Worm (Caenorhabditis elegans) whole organism, late embryonic: ENCODE measurements around the gene osm-7.

Experiments used
- C38D4.7 ChIP-seq: fragments of 200-800 bp; sonication (Bioruptor generic); optimal IDR thresholded peaks from 2 replicates; lab custom pipeline; 2018; ENCODE audit warnings: mild to moderate bottlenecking, missing genetic modification characterization, moderate library complexity, missing compliant biosample characterization
- F13H6.1 ChIP-seq: sonication (generic microtip); optimal IDR thresholded peaks from 2 replicates; lab custom pipeline; 2016; ENCODE audit warnings: missing genetic modification characterization, missing compliant biosample characterization
- K02D7.2 ChIP-seq: sonication (generic microtip); optimal IDR thresholded peaks from 2 replicates; lab custom pipeline; 2017; ENCODE audit warnings: mild to moderate bottlenecking, missing genetic modification characterization, missing compliant biosample characterization
- T23F11.4 ChIP-seq: fragments of 200-800 bp; sonication (Bioruptor generic); optimal IDR thresholded peaks from 2 replicates; lab custom pipeline; 2018; ENCODE audit warnings: mild to moderate bottlenecking, missing genetic modification characterization, missing compliant biosample characterization
- ahr-1 ChIP-seq: sonication (generic microtip); optimal IDR thresholded peaks from 2 replicates; lab custom pipeline; 2016; ENCODE audit warnings: missing genetic modification characterization, missing compliant biosample characterization
- ama-1 ChIP-seq: fragments of 150-350 bp; optimal IDR thresholded peaks from 2 replicates; lab custom pipeline; 2014
- ceh-18 ChIP-seq: sonication (generic microtip); optimal IDR thresholded peaks from 2 replicates; lab custom pipeline; 2016; ENCODE audit warnings: missing genetic modification characterization, missing compliant biosample characterization
- ceh-24 ChIP-seq: sonication (generic microtip); optimal IDR thresholded peaks from 2 replicates; lab custom pipeline; 2016; ENCODE audit warnings: mild to moderate bottlenecking, missing genetic modification characterization, missing compliant biosample characterization
- ceh-48 ChIP-seq: sonication (generic microtip); optimal IDR thresholded peaks from 2 replicates; lab custom pipeline; 2016; ENCODE audit warnings: missing genetic modification characterization, inconsistent platforms, missing compliant biosample characterization
- ceh-9 ChIP-seq: sonication (generic microtip); optimal IDR thresholded peaks from 2 replicates; lab custom pipeline; 2016; ENCODE audit warnings: mild to moderate bottlenecking, missing genetic modification characterization, inconsistent platforms, missing compliant biosample characterization
- che-1 ChIP-seq: sonication (generic microtip); optimal IDR thresholded peaks from 2 replicates; lab custom pipeline; 2016; ENCODE audit warnings: mild to moderate bottlenecking, missing genetic modification characterization, missing compliant biosample characterization
- dmd-4 ChIP-seq: sonication (generic microtip); optimal IDR thresholded peaks from 2 replicates; lab custom pipeline; 2016; ENCODE audit warnings: borderline replicate concordance, missing genetic modification characterization, missing compliant biosample characterization
- dve-1 ChIP-seq: sonication (generic microtip); optimal IDR thresholded peaks from 2 replicates; lab custom pipeline; 2017; ENCODE audit warnings: antibody characterized with exemption, mild to moderate bottlenecking, missing genetic modification characterization, missing compliant biosample characterization
- elt-4 ChIP-seq: sonication (generic microtip); optimal IDR thresholded peaks from 2 replicates; lab custom pipeline; 2016; ENCODE audit warnings: missing genetic modification characterization, missing compliant biosample characterization
- ets-4 ChIP-seq: sonication (generic microtip); optimal IDR thresholded peaks from 2 replicates; lab custom pipeline; 2016; ENCODE audit warnings: missing genetic modification characterization, missing compliant biosample characterization
- eyg-1 ChIP-seq: sonication (generic microtip); optimal IDR thresholded peaks from 2 replicates; lab custom pipeline; 2016; ENCODE audit warnings: missing genotype, missing genetic modification characterization, missing compliant biosample characterization
- fkh-6 ChIP-seq: sonication (generic microtip); optimal IDR thresholded peaks from 2 replicates; lab custom pipeline; 2016; ENCODE audit warnings: missing genetic modification characterization, missing compliant biosample characterization
- gmeb-2 ChIP-seq: sonication (generic microtip); optimal IDR thresholded peaks from 2 replicates; lab custom pipeline; 2016; ENCODE audit warnings: missing genetic modification characterization, inconsistent platforms, missing compliant biosample characterization
- hlh-13 ChIP-seq: fragments of 200-800 bp; sonication (Bioruptor generic); optimal IDR thresholded peaks from 2 replicates; lab custom pipeline; 2018; ENCODE audit warnings: mild to moderate bottlenecking, missing genetic modification characterization, missing compliant biosample characterization
- hlh-30 ChIP-seq: sonication (generic microtip); optimal IDR thresholded peaks from 2 replicates; lab custom pipeline; 2017; ENCODE audit warnings: antibody characterized with exemption, missing genetic modification characterization, missing compliant biosample characterization; ENCODE audit not compliant: insufficient read depth
- hlh-6 ChIP-seq: sonication (generic microtip); optimal IDR thresholded peaks from 2 replicates; lab custom pipeline; 2016; ENCODE audit warnings: missing genotype, missing genetic modification characterization, missing compliant biosample characterization
- lim-6 ChIP-seq: sonication (generic microtip); optimal IDR thresholded peaks from 2 replicates; lab custom pipeline; 2016; ENCODE audit warnings: missing genetic modification characterization, missing compliant biosample characterization
- lin-11 ChIP-seq: fragments of 200-800 bp; sonication (Bioruptor generic); optimal IDR thresholded peaks from 2 replicates; lab custom pipeline; 2018; ENCODE audit warnings: mild to moderate bottlenecking, missing genetic modification characterization, missing compliant biosample characterization
- madf-2 ChIP-seq: sonication (generic microtip); optimal IDR thresholded peaks from 2 replicates; lab custom pipeline; 2017; ENCODE audit warnings: missing genetic modification characterization, missing compliant biosample characterization
- nhr-232 ChIP-seq: sonication (generic microtip); optimal IDR thresholded peaks from 2 replicates; lab custom pipeline; 2016; ENCODE audit warnings: missing genetic modification characterization, missing compliant biosample characterization
- pag-3 ChIP-seq: sonication (generic microtip); optimal IDR thresholded peaks from 2 replicates; lab custom pipeline; 2016; ENCODE audit warnings: missing compliant biosample characterization, missing genetic modification characterization, borderline replicate concordance
- pat-9 ChIP-seq: fragments of 200-800 bp; sonication (Bioruptor generic); optimal IDR thresholded peaks from 2 replicates; lab custom pipeline; 2018; ENCODE audit warnings: mild to moderate bottlenecking, missing genetic modification characterization, moderate library complexity, missing compliant biosample characterization
- pha-2 ChIP-seq: sonication (generic microtip); optimal IDR thresholded peaks from 2 replicates; lab custom pipeline; 2017; ENCODE audit warnings: mild to moderate bottlenecking, missing genetic modification characterization, missing compliant biosample characterization
- pha-4 ChIP-seq: fragments of 150-350 bp; optimal IDR thresholded peaks from 2 replicates; lab custom pipeline; 2018; ENCODE audit warnings: missing biosample characterization, missing genetic modification reagents, missing genetic modification characterization
- pros-1 ChIP-seq: fragments of 150-350 bp; optimal IDR thresholded peaks from 2 replicates; lab custom pipeline; 2014; ENCODE audit warnings: missing biosample characterization, missing genetic modification reagents, missing genetic modification characterization
- sox-2 ChIP-seq: fragments of 200-800 bp; sonication (Bioruptor generic); IDR thresholded peaks from 2 replicates; pipeline ENCODE4 v1.3.6; 2022; ENCODE audit warnings: missing genetic modification reagents, missing genetic modification characterization, missing compliant biosample characterization
- tbx-2 ChIP-seq: sonication (generic microtip); optimal IDR thresholded peaks from 2 replicates; lab custom pipeline; 2016; ENCODE audit warnings: missing genetic modification characterization, missing compliant biosample characterization
- unc-3 ChIP-seq, 2 experiments: fragments of 200-800 bp in 1 of 2; sonication (Bioruptor generic) in 1 of 2; sonication (generic microtip) in 1 of 2; conservative IDR thresholded peaks in 1 of 2; optimal IDR thresholded peaks in 1 of 2; 2 replicates each; pipeline versions ENCODE4 v1.3.6 to Lab custom; 2016 to 2022; ENCODE audit warnings: missing compliant biosample characterization in 2 of 2, missing genetic modification characterization in 2 of 2, missing genetic modification reagents in 1 of 2
- ztf-16 ChIP-seq: sonication (generic microtip); optimal IDR thresholded peaks from 2 replicates; lab custom pipeline; 2017; ENCODE audit warnings: missing genetic modification characterization, missing compliant biosample characterization

The osm-7 gene

DNA sequence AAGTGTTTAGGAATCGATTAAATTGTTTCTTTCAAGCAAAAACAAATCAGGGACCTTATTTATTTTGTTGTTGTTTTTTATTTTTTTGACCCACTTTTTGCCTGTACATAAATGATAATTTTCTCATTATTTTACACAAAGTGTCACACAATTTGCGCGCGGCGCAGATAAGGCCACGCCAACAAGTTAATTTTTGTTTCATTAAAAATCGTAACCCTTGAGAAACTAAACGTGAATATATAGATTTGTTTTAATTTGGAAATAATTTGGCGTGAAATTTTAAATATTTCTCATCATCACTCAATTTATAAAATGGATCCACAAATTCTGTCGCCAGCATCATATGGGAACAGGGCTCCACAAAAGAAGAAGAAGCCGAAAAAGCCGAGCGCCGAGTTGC lies 4.6 kb downstream of the osm-7 start, which contains the start of gene T05D4.5:
Gene T05D4.5, plus strand, starts transcription at position 301 of the 400 bp plus-strand sequence.
- TF ChIP-seq madf-2 = no peak
- TF ChIP-seq che-1 (tag; lab: Kevin White, UChicago) = no peak
- TF ChIP-seq lin-11 (tag; lab: Kevin White, UChicago) = no peak
- no peak for TF ChIP-seq hlh-6
- no peak for TF ChIP-seq tbx-2 (tag; lab: Kevin White, UChicago)
- no peak for TF ChIP-seq pha-4 (tag; lab: Kevin White, UChicago)
- no peak for TF ChIP-seq ztf-16 (tag; lab: Kevin White, UChicago)
- TF ChIP-seq C38D4.7 (GFP tag; lab: Kevin White, UChicago) = no peak
- TF ChIP-seq pag-3 (tag; lab: Kevin White, UChicago) = no peak
- no peak for TF ChIP-seq pat-9 (tag; lab: Kevin White, UChicago)
- TF ChIP-seq ceh-18 = no peak
- TF ChIP-seq unc-3 (GFP tag; conservative IDR thresholded peaks at IDR 0.05; lab: Robert Waterston, UW) = no peak
- TF ChIP-seq unc-3 (tag; optimal IDR thresholded peaks at IDR 0.05; lab: Kevin White, UChicago) = no peak
- TF ChIP-seq lim-6 = no peak
- no peak for TF ChIP-seq ahr-1 (tag; lab: Kevin White, UChicago)
- TF ChIP-seq ama-1 (lab: Kevin White, UChicago) = no peak
- TF ChIP-seq ceh-9 (tag; lab: Kevin White, UChicago) = no peak
- TF ChIP-seq K02D7.2 (tag; lab: Kevin White, UChicago) = no peak
- TF ChIP-seq hlh-30 (tag; lab: Kevin White, UChicago) = no peak

- no peak for TF ChIP-seq C38D4.7 (GFP tag; lab: Kevin White, UChicago)
- no peak for TF ChIP-seq K02D7.2 (tag; lab: Kevin White, UChicago)
- TF ChIP-seq ets-4 (tag; lab: Kevin White, UChicago) = no peak
- TF ChIP-seq dve-1 = no peak
- TF ChIP-seq hlh-13 (GFP tag; lab: Kevin White, UChicago) = no peak
- no peak for TF ChIP-seq ceh-48 (tag; lab: Kevin White, UChicago)
- TF ChIP-seq gmeb-2 (tag; lab: Kevin White, UChicago) = no peak
- no peak for TF ChIP-seq fkh-6 (tag; lab: Kevin White, UChicago)
- TF ChIP-seq pros-1 (tag; lab: Kevin White, UChicago) = no peak
- no peak for TF ChIP-seq dmd-4 (tag; lab: Kevin White, UChicago)
- no peak for TF ChIP-seq nhr-232 (tag; lab: Kevin White, UChicago)
- no peak for TF ChIP-seq ceh-24 (tag; lab: Kevin White, UChicago)
- TF ChIP-seq pha-2 (tag; lab: Kevin White, UChicago) = no peak
Observed at ce11 chrIII:13581727-13582126, 5.7 kb downstream of the osm-7 start.

DNA sequence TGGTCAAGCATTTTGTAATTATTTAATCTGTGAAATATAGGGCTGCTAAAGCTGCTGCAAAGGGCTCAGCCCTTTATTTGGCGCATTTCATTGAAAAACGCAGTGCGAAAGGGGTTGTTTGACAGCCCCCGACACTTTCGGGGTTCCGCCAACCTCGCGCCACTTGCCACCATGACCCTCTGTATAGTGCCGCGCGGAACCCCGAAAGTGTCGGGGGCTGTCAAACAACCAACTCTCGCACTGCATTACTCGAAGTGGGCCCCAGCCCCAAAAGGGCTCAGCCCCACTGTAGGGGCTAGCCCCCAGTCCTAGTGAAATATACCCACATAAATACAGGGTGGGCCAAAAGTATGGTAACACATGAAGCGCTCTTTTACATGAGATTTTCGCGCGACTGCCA lies 24.3 kb downstream of the osm-7 start:
- TF ChIP-seq ahr-1 (tag; lab: Kevin White, UChicago) (no peak), ceh-48 (tag; lab: Kevin White, UChicago) (no peak), eyg-1 (tag; lab: Kevin White, UChicago) (no peak), sox-2 (GFP tag; lab: Robert Waterston, UW) (no peak), ceh-9 (tag; lab: Kevin White, UChicago) (no peak)

DNA sequence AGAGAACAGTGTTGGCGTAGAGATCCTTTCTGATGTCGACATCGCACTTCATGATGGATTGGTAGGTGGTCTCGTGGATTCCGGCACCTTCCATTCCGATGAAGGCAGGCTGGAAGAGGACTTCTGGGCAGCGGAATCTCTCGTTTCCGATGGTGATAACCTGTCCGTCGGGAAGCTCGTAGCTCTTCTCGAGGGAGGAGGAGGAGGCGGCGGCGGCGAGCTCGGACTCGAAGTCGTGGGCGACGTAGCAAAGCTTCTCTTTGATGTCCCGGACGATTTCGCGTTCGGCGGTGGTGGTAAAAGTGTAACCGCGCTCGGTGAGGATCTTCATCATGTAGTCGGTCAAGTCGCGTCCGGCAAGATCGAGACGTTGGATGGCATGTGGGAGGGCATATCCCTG lies 28.9 kb downstream of the osm-7 start:
- TF ChIP-seq nhr-232 (tag; lab: Kevin White, UChicago) (no peak), F13H6.1 (no peak), T23F11.4 (GFP tag; lab: Kevin White, UChicago) (no peak), che-1 (tag; lab: Kevin White, UChicago) (no peak), pag-3 (tag; lab: Kevin White, UChicago) (no peak), elt-4 (tag; lab: Kevin White, UChicago) (peak; percentile 48)
- TF ChIP-seq, all 69 proteins: peak for 1
